Fruit fly (Drosophila melanogaster) S2 (cell line): ENCODE results near the gene CG7519.

Source experiments
- CG8478 ChIP-seq: fragments of >200 bp; optimal IDR thresholded peaks from 2 replicates; lab custom pipeline; 2018
- CTCF ChIP-seq, 2 experiments: fragments of >200 bp; optimal IDR thresholded peaks; 2 replicates each; lab custom pipeline; 2018

DNA sequence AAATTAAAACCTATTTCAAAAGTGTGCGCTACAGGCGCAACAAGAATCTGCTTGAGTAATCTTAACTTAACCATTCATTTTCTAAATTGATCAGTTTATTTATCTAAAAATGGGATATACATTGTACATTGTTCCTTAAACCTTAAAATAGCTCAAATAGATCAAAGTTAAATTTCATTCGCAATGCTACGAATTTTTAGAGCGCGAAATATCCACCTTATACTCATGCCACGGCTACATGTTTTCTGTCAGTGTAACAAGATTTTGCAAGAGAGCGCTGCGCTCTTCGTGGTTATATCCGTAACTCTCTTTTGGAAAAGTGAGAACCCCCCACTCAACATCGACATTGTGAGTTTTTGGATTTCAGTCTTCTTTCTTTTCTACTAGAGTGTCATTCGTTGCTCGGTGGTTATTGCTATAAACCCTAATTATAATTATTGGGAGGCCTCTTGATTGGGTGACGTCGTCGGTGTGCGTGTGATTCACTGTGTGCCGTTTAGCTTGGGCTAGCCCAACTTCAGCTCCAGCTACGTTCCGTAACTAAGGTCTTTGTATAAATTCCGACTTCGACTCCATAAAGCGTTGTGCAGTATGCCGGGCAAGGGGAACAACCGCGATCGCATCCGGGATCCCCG, 16.7 kb downstream of the CG7519 start:
- no peak for TF ChIP-seq CTCF (optimal IDR thresholded peaks at IDR 0.05; lab: Kevin White, UChicago)
- no peak for TF ChIP-seq CG8478 (lab: Kevin White, UChicago)
